Fruit fly (Drosophila melanogaster) whole organism, wandering third instar larva: Measurements from ENCODE around the gene Ldaf1.

Source experiments
- Abd-B ChIP-seq: fragments of >200 bp; optimal IDR thresholded peaks from 2 replicates; lab custom pipeline; 2017; ENCODE audit warnings: missing biosample characterization, missing genetic modification characterization
- CG32264 ChIP-seq: fragments of 200-800 bp; sonication (Bioruptor generic); optimal IDR thresholded peaks from 2 replicates; lab custom pipeline; 2016; ENCODE audit warnings: missing biosample characterization, missing genetic modification characterization
- CG9705 ChIP-seq: fragments of 200-800 bp; sonication (Bioruptor generic); optimal IDR thresholded peaks from 2 replicates; lab custom pipeline; 2018; ENCODE audit warnings: missing biosample characterization, mild to moderate bottlenecking, missing genetic modification characterization
- CrebA ChIP-seq: fragments of 200-800 bp; sonication (Bioruptor generic); optimal IDR thresholded peaks from 2 replicates; lab custom pipeline; 2016; ENCODE audit warnings: missing biosample characterization, mild to moderate bottlenecking, missing genetic modification characterization, borderline replicate concordance
- Dfd ChIP-seq: fragments of >200 bp; optimal IDR thresholded peaks from 2 replicates; lab custom pipeline; 2017; ENCODE audit warnings: missing biosample characterization, missing genetic modification characterization
- Dif ChIP-seq: fragments of 200-275, 200-300 bp; sonication (Bioruptor generic); optimal IDR thresholded peaks from 2 replicates; lab custom pipeline; 2018; ENCODE audit warnings: missing biosample characterization, missing genetic modification characterization; ENCODE audit not compliant: partially characterized antibody
- GATAd ChIP-seq: sonication (Bioruptor generic); optimal IDR thresholded peaks from 2 replicates; lab custom pipeline; 2016; ENCODE audit warnings: missing biosample characterization, missing genetic modification characterization
- HLH106 ChIP-seq: fragments of 200-800 bp; optimal IDR thresholded peaks from 3 replicates; lab custom pipeline; 2019; ENCODE audit warnings: missing biosample characterization, mild to moderate bottlenecking, missing genetic modification characterization, moderate library complexity
- Hnf4 ChIP-seq: fragments of 200-800 bp; sonication (Bioruptor generic); optimal IDR thresholded peaks from 2 replicates; lab custom pipeline; 2016; ENCODE audit warnings: missing biosample characterization, mild to moderate bottlenecking, missing genetic modification characterization
- Hr78 ChIP-seq: fragments of >200 bp; optimal IDR thresholded peaks from 2 replicates; lab custom pipeline; 2017; ENCODE audit warnings: missing biosample characterization, missing genetic modification characterization
- Hr83 ChIP-seq: fragments of 200-300 bp; sonication (Bioruptor generic); optimal IDR thresholded peaks from 2 replicates; lab custom pipeline; 2016; ENCODE audit warnings: missing biosample characterization, mild to moderate bottlenecking, missing genetic modification characterization, moderate library complexity; ENCODE audit not compliant: poor library complexity, severe bottlenecking
- Jra ChIP-seq: sonication (Bioruptor generic); optimal IDR thresholded peaks from 2 replicates; lab custom pipeline; 2016; ENCODE audit warnings: missing biosample characterization, missing genetic modification characterization
- Mio ChIP-seq: sonication (Bioruptor generic); optimal IDR thresholded peaks from 2 replicates; lab custom pipeline; 2016; ENCODE audit warnings: missing biosample characterization, missing genetic modification characterization
- Myc ChIP-seq: fragments of >200 bp; optimal IDR thresholded peaks from 2 replicates; lab custom pipeline; 2017
- N ChIP-seq: fragments of >200 bp; optimal IDR thresholded peaks from 2 replicates; lab custom pipeline; 2018; ENCODE audit warnings: missing biosample characterization, missing external identifiers, missing genetic modification characterization
- OdsH ChIP-seq: fragments of 200-800 bp; sonication (Bioruptor generic); optimal IDR thresholded peaks from 2 replicates; lab custom pipeline; 2016; ENCODE audit warnings: missing biosample characterization, mild to moderate bottlenecking, missing genetic modification characterization
- Rel ChIP-seq, 2 experiments: fragments of 200-800 bp; sonication (Bioruptor generic) in 1 of 2; optimal IDR thresholded peaks; 2 replicates in 1 of 2; 3 replicates in 1 of 2; lab custom pipeline; 2016 to 2019; ENCODE audit warnings: mild to moderate bottlenecking in 2 of 2, missing biosample characterization in 2 of 2, missing genetic modification characterization in 2 of 2, moderate library complexity in 1 of 2
- Sp1 ChIP-seq: fragments of 200-800 bp; sonication (Bioruptor generic); optimal IDR thresholded peaks from 3 replicates; lab custom pipeline; 2019; ENCODE audit warnings: missing biosample characterization, mild to moderate bottlenecking, missing genetic modification characterization, moderate library complexity
- Vsx2 ChIP-seq: fragments of 200-300, 225-300 bp; sonication (Bioruptor generic); optimal IDR thresholded peaks from 2 replicates; lab custom pipeline; 2018; ENCODE audit warnings: missing biosample characterization, missing genetic modification characterization; ENCODE audit not compliant: partially characterized antibody
- br ChIP-seq: fragments of 200-800 bp; sonication (Bioruptor generic); optimal IDR thresholded peaks from 2 replicates; lab custom pipeline; 2016; ENCODE audit warnings: missing biosample characterization, missing genetic modification characterization
- brk ChIP-seq: fragments of 200-800 bp; sonication (Bioruptor generic); optimal IDR thresholded peaks from 2 replicates; lab custom pipeline; 2016; ENCODE audit warnings: missing biosample characterization, mild to moderate bottlenecking, missing genetic modification characterization
- dl ChIP-seq, 2 experiments: fragments of 175-275, 200-275 bp in 1 of 2; fragments of 200-275 bp in 1 of 2; sonication (Bioruptor generic); optimal IDR thresholded peaks; lab custom pipeline; 2018; ENCODE audit warnings: mild to moderate bottlenecking in 2 of 2, missing biosample characterization in 2 of 2, missing genetic modification characterization in 2 of 2, moderate library complexity in 2 of 2; ENCODE audit not compliant: partially characterized antibody in 2 of 2, insufficient read depth in 1 of 2
- dmrt93B ChIP-seq: fragments of 200-800 bp; sonication (Bioruptor generic); optimal IDR thresholded peaks from 2 replicates; lab custom pipeline; 2018; ENCODE audit warnings: missing biosample characterization, mild to moderate bottlenecking, missing genetic modification characterization
- ey ChIP-seq: fragments of 200-800 bp; sonication (Bioruptor generic); optimal IDR thresholded peaks from 2 replicates; lab custom pipeline; 2016; ENCODE audit warnings: missing biosample characterization, missing genetic modification characterization
- foxo ChIP-seq, 2 experiments: fragments of 200-800 bp; sonication (Bioruptor generic); optimal IDR thresholded peaks; 2 replicates in 1 of 2; 3 replicates in 1 of 2; lab custom pipeline; 2016 to 2017; ENCODE audit warnings: missing biosample characterization in 2 of 2, missing genetic modification characterization in 2 of 2
- h ChIP-seq: fragments of 200-800 bp; sonication (Bioruptor generic); optimal IDR thresholded peaks from 3 replicates; lab custom pipeline; 2016; ENCODE audit warnings: missing biosample characterization, mild to moderate bottlenecking, missing genetic modification characterization
- jim ChIP-seq: fragments of 175-275, 200-325 bp; sonication (Bioruptor generic); optimal IDR thresholded peaks from 2 replicates; lab custom pipeline; 2016; ENCODE audit warnings: missing biosample characterization, mild to moderate bottlenecking, missing genetic modification characterization
- lola ChIP-seq: fragments of >200 bp; optimal IDR thresholded peaks from 2 replicates; lab custom pipeline; 2017; ENCODE audit warnings: missing biosample characterization, missing genetic modification characterization
- pan ChIP-seq: fragments of >200 bp; optimal IDR thresholded peaks from 2 replicates; lab custom pipeline; 2017
- psq ChIP-seq: fragments of 200-800 bp; sonication (Bioruptor generic); optimal IDR thresholded peaks from 3 replicates; lab custom pipeline; 2017; ENCODE audit warnings: missing biosample characterization, mild to moderate bottlenecking, missing genetic modification characterization, moderate library complexity
- rgr ChIP-seq: fragments of 200-800 bp; sonication (Bioruptor generic); optimal IDR thresholded peaks from 3 replicates; lab custom pipeline; 2016; ENCODE audit warnings: missing biosample characterization, mild to moderate bottlenecking, missing genetic modification characterization
- sage ChIP-seq: fragments of 200-800 bp; sonication (Bioruptor generic); optimal IDR thresholded peaks from 2 replicates; lab custom pipeline; 2016; ENCODE audit warnings: missing biosample characterization, mild to moderate bottlenecking, missing genetic modification characterization
- sv ChIP-seq: fragments of 200-800 bp; sonication (Bioruptor generic); optimal IDR thresholded peaks from 3 replicates; lab custom pipeline; 2016; ENCODE audit warnings: missing biosample characterization, missing genetic modification characterization
- tai ChIP-seq: sonication (Bioruptor generic); optimal IDR thresholded peaks from 2 replicates; lab custom pipeline; 2016; ENCODE audit warnings: missing biosample characterization, missing genetic modification characterization
- usp ChIP-seq: fragments of >200 bp; optimal IDR thresholded peaks from 2 replicates; lab custom pipeline; 2017; ENCODE audit warnings: missing biosample characterization, missing genetic modification characterization
- woc ChIP-seq: sonication (Bioruptor generic); optimal IDR thresholded peaks from 2 replicates; lab custom pipeline; 2016; ENCODE audit warnings: missing biosample characterization, mild to moderate bottlenecking, missing genetic modification characterization

The Ldaf1 gene

dm6 chrX:1868586-1869111 is 33.1 kb downstream of the Ldaf1 start, which contains the start of the genes CG14803 and Pex5:
Gene CG14803 (plus strand): TSS chrX:1868870.
Gene Pex5 (minus strand): TSS chrX:1869061.
- TF ChIP-seq Sp1 (GFP tag; lab: Kevin White, UChicago) = peak; percentile 23
- peak; percentile 16 for TF ChIP-seq psq
- TF ChIP-seq woc (GFP tag; lab: Kevin White, UChicago) = no peak
- no peak for TF ChIP-seq sage (GFP tag; lab: Kevin White, UChicago)
- TF ChIP-seq Rel (GFP tag; optimal IDR thresholded peaks at IDR 0.05; lab: Kevin White, UChicago) = no peak
- TF ChIP-seq Rel (tag; optimal IDR thresholded peaks at IDR 0.05; lab: Kevin White, UChicago) = peak; percentile 37
- TF ChIP-seq HLH106 = no peak
- TF ChIP-seq, all 38 proteins: peak for 3

- TF ChIP-seq Vsx2 (GFP tag; lab: Kevin White, UChicago) = no peak
- TF ChIP-seq Myc = peak; percentile 56
- TF ChIP-seq, all 38 proteins: peak for 1
These were observed 36.0 kb downstream of the Ldaf1 start, which contains the start of the genes Gcna and MED18 for dm6 chrX:1865673-1866072. Gene Gcna (minus strand): TSS chrX:1865835. Gene MED18 (plus strand): TSS chrX:1865909.

DNA sequence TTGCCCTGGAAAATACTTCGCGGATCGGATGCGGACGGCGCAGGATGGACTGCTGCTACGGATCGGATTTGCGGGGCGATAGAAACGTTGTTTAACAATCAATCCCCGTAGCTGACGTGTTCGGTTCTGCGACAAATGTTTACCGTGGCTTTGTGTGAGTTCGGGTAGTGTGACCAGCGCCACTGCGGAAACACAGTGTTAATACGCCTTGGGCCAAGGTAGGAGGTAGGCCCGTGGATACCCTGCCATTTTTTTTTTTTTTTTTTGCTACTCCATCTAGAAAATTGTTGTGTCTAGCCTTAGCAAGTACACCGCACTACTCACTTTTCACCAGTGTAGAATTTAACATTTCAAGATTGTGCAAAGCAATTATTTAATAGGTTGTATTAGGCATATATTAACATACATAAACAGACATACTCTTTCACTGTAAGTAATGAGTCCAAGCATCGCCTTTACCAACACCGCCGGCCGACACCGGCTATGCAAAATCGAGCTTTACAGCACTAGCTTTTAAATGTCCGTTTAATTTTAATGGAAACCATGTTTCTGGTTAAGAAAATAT is 40.0 kb downstream of the Ldaf1 start, which contains the start of gene deltaCOP:
TSS of gene deltaCOP (minus strand) at position 171 of the 565 bp plus-strand sequence.
- TF ChIP-seq Mio (GFP tag; lab: Kevin White, UChicago) (peak; percentile 39), usp (GFP tag; lab: Kevin White, UChicago) (no peak), pan (lab: Kevin White, UChicago) (no peak), psq (peak; percentile 82), foxo (GFP tag; optimal IDR thresholded peaks at IDR 0.05; lab: Kevin White, UChicago) (peak; percentile 19 to 92), br (GFP tag; lab: Kevin White, UChicago) (peak; percentile 89), Dif (GFP tag; lab: Kevin White, UChicago) (no peak), sv (GFP tag; lab: Kevin White, UChicago) (peak; percentile 79), OdsH (GFP tag; lab: Kevin White, UChicago) (peak; percentile 87), woc (GFP tag; lab: Kevin White, UChicago) (peak; percentile 97), tai (GFP tag; lab: Kevin White, UChicago) (no peak), Hr83 (GFP tag; lab: Kevin White, UChicago) (peak; percentile 56), Jra (no peak), Sp1 (GFP tag; lab: Kevin White, UChicago) (peak; percentile 72), CG9705 (GFP tag; lab: Kevin White, UChicago) (peak; percentile 51), rgr (GFP tag; lab: Kevin White, UChicago) (peak; percentile 91), jim (GFP tag; lab: Kevin White, UChicago) (no peak), ey (GFP tag; lab: Kevin White, UChicago) (peak; percentile 91), Myc (peak; percentile 40), CG32264 (peak; percentile 53), CrebA (GFP tag; lab: Kevin White, UChicago) (no peak), Rel (GFP tag; optimal IDR thresholded peaks at IDR 0.05; lab: Kevin White, UChicago) (no peak), Rel (tag; optimal IDR thresholded peaks at IDR 0.05; lab: Kevin White, UChicago) (peak; percentile 65), Hr78 (no peak), HLH106 (peak; percentile 81), h (GFP tag; lab: Kevin White, UChicago) (peak; percentile 93)

- no peak for TF ChIP-seq tai (GFP tag; lab: Kevin White, UChicago)
- TF ChIP-seq Myc = no peak
- peak; percentile 34 for TF ChIP-seq Jra
- TF ChIP-seq pan (lab: Kevin White, UChicago) = no peak
- no peak for TF ChIP-seq Rel (GFP tag; optimal IDR thresholded peaks at IDR 0.05; lab: Kevin White, UChicago)
- TF ChIP-seq Rel (tag; optimal IDR thresholded peaks at IDR 0.05; lab: Kevin White, UChicago) = peak; percentile 43
- TF ChIP-seq ey (GFP tag; lab: Kevin White, UChicago) = peak; percentile 35
- no peak for TF ChIP-seq jim (GFP tag; lab: Kevin White, UChicago)
- no peak for TF ChIP-seq GATAd (GFP tag; lab: Kevin White, UChicago)
- no peak for TF ChIP-seq dmrt93B (GFP tag; lab: Kevin White, UChicago)
- TF ChIP-seq Abd-B (GFP tag; lab: Kevin White, UChicago) = no peak
- no peak for TF ChIP-seq OdsH (GFP tag; lab: Kevin White, UChicago)
- peak; percentile 39 for TF ChIP-seq rgr (GFP tag; lab: Kevin White, UChicago)
- TF ChIP-seq HLH106 = peak; percentile 57
- TF ChIP-seq dl (GFP tag; optimal IDR thresholded peaks at IDR 0.05; lab: Kevin White, UChicago; ENCODE audit: insufficient read depth in 1 of 2, partially characterized antibody in 2 of 2) = no peak
- TF ChIP-seq br (GFP tag; lab: Kevin White, UChicago) = peak; percentile 19
- TF ChIP-seq sage (GFP tag; lab: Kevin White, UChicago) = no peak
- no peak for TF ChIP-seq lola
- TF ChIP-seq Dif (GFP tag; lab: Kevin White, UChicago) = no peak
- TF ChIP-seq CG32264 = no peak
- TF ChIP-seq brk (GFP tag; lab: Kevin White, UChicago) = no peak
- TF ChIP-seq woc (GFP tag; lab: Kevin White, UChicago) = peak; percentile 68
- no peak for TF ChIP-seq CrebA (GFP tag; lab: Kevin White, UChicago)
- TF ChIP-seq Hr83 (GFP tag; lab: Kevin White, UChicago) = peak; percentile 1
- TF ChIP-seq usp (GFP tag; lab: Kevin White, UChicago) = no peak
- no peak for TF ChIP-seq Dfd (GFP tag; lab: Kevin White, UChicago)
- TF ChIP-seq CG9705 (GFP tag; lab: Kevin White, UChicago) = no peak
- TF ChIP-seq foxo (GFP tag; optimal IDR thresholded peaks at IDR 0.05; lab: Kevin White, UChicago) = peak in 1 of 2 experiments; percentile 50
- TF ChIP-seq sv (GFP tag; lab: Kevin White, UChicago) = no peak
- TF ChIP-seq Vsx2 (GFP tag; lab: Kevin White, UChicago) = no peak
- peak; percentile 54 for TF ChIP-seq h (GFP tag; lab: Kevin White, UChicago)
- peak; percentile 36 for TF ChIP-seq psq
- TF ChIP-seq Hnf4 (GFP tag; lab: Kevin White, UChicago) = peak; percentile 58
- no peak for TF ChIP-seq N (GFP tag; lab: Kevin White, UChicago)
These were observed 42.8 kb downstream of the Ldaf1 start, which contains the start of gene Lamtor5 for dm6 chrX:1858867-1859266. Gene Lamtor5 (minus strand): TSS chrX:1858971.
